Fruit fly (Drosophila melanogaster) whole organism, embryonic: ENCODE measurements around the gene CG10486.

Experiments
- Ada2b ChIP-seq: fragments of 200-800 bp; sonication (Bioruptor generic); IDR thresholded peaks from 2 replicates; pipeline ENCODE4 v1.3.6; 2022; ENCODE audit warnings: missing biosample characterization, missing genetic modification characterization
- CG10267 ChIP-seq: fragments of 200-800 bp; sonication (Bioruptor generic); optimal IDR thresholded peaks from 2 replicates; lab custom pipeline; 2018; ENCODE audit warnings: missing biosample characterization, mild to moderate bottlenecking, missing genetic modification characterization, moderate library complexity
- CG11560 ChIP-seq: fragments of 200-800 bp; sonication (Bioruptor generic); IDR thresholded peaks from 3 replicates; pipeline ENCODE4 v1.3.6; 2022; ENCODE audit warnings: missing biosample characterization, missing genetic modification characterization
- CG11695 ChIP-seq: fragments of 200-800 bp; sonication (Bioruptor generic); IDR thresholded peaks from 3 replicates; pipeline ENCODE4 v1.3.6; 2022; ENCODE audit warnings: missing biosample characterization, missing genetic modification characterization
- CG14860 ChIP-seq: fragments of 200-800 bp; sonication (Bioruptor generic); IDR thresholded peaks from 3 replicates; pipeline ENCODE4 v1.3.6; 2022; ENCODE audit warnings: missing biosample characterization, missing genetic modification characterization; ENCODE audit not compliant: partially characterized antibody
- CG15479 ChIP-seq: fragments of 200-800 bp; sonication (Bioruptor generic); optimal IDR thresholded peaks from 3 replicates; lab custom pipeline; 2019; ENCODE audit warnings: missing biosample characterization, mild to moderate bottlenecking, missing genetic modification characterization, moderate library complexity
- CG15514 ChIP-seq: fragments of 200-800 bp; sonication (Bioruptor generic); optimal IDR thresholded peaks from 3 replicates; lab custom pipeline; 2017; ENCODE audit warnings: missing biosample characterization, missing genetic modification characterization, mild to moderate bottlenecking, moderate library complexity, missing genetic modification reagents
- CG31365 ChIP-seq: fragments of 200-800 bp; sonication (Bioruptor generic); optimal IDR thresholded peaks from 2 replicates; lab custom pipeline; 2018; ENCODE audit warnings: missing biosample characterization, mild to moderate bottlenecking, missing genetic modification characterization
- CG32767 ChIP-seq: fragments of 200-800 bp; sonication (Bioruptor generic); IDR thresholded peaks from 2 replicates; pipeline ENCODE4 v1.3.6; 2022; ENCODE audit warnings: missing biosample characterization, missing genetic modification characterization
- CG8290 ChIP-seq, 3 experiments: fragments of 200-800 bp; sonication (Bioruptor generic); optimal IDR thresholded peaks; 2 replicates each; lab custom pipeline; 2016 to 2019; ENCODE audit warnings: missing biosample characterization in 3 of 3, missing genetic modification characterization in 3 of 3, mild to moderate bottlenecking in 2 of 3, moderate library complexity in 1 of 3
- CkIIα-i1 ChIP-seq: fragments of 200-800 bp; sonication (Bioruptor generic); IDR thresholded peaks from 2 replicates; pipeline ENCODE4 v1.3.6; 2022; ENCODE audit warnings: missing biosample characterization, missing genetic modification characterization
- Dip3 ChIP-seq: fragments of 200-800 bp; sonication (Bioruptor generic); optimal IDR thresholded peaks from 3 replicates; lab custom pipeline; 2016; ENCODE audit warnings: missing biosample characterization, missing genetic modification characterization
- Dp ChIP-seq: fragments of 200-800 bp; sonication (Bioruptor generic); optimal IDR thresholded peaks from 2 replicates; lab custom pipeline; 2018; ENCODE audit warnings: missing biosample characterization, mild to moderate bottlenecking, missing genetic modification characterization, moderate library complexity
- Ets65A ChIP-seq: fragments of 200-800 bp; sonication (Bioruptor generic); peaks from one replicate; lab custom pipeline; 2016; ENCODE audit warnings: missing biosample characterization, missing genetic modification characterization
- HLHmδ ChIP-seq: fragments of 200-800 bp; sonication (Bioruptor generic); optimal IDR thresholded peaks from 2 replicates; lab custom pipeline; 2018; ENCODE audit warnings: missing biosample characterization, mild to moderate bottlenecking, missing genetic modification characterization, moderate library complexity
- Hmx ChIP-seq: fragments of 200-800 bp; sonication (Bioruptor generic); optimal IDR thresholded peaks from 2 replicates; lab custom pipeline; 2016; ENCODE audit warnings: missing biosample characterization, missing genetic modification characterization
- Hr3 ChIP-seq: fragments of 200-800 bp; sonication (Bioruptor generic); optimal IDR thresholded peaks from 3 replicates; lab custom pipeline; 2016; ENCODE audit warnings: missing biosample characterization, missing genetic modification characterization
- Hr51 ChIP-seq, 2 experiments: fragments of 200-800 bp; sonication (Bioruptor generic); optimal IDR thresholded peaks; 2 replicates in 1 of 2; 3 replicates in 1 of 2; lab custom pipeline; 2016 to 2018; ENCODE audit warnings: missing biosample characterization in 2 of 2, missing genetic modification characterization in 2 of 2, mild to moderate bottlenecking in 1 of 2, moderate library complexity in 1 of 2
- Hr78 ChIP-seq, 2 experiments: fragments of 200-800 bp in 1 of 2; fragments of >200 bp in 1 of 2; sonication (Bioruptor generic) in 1 of 2; optimal IDR thresholded peaks; 2 replicates each; lab custom pipeline; 2017 to 2019; ENCODE audit warnings: missing biosample characterization in 2 of 2, missing genetic modification characterization in 2 of 2, mild to moderate bottlenecking in 1 of 2, moderate library complexity in 1 of 2
- Jarid2 ChIP-seq: fragments of 200-800 bp; sonication (Bioruptor generic); optimal IDR thresholded peaks from 3 replicates; lab custom pipeline; 2017; ENCODE audit warnings: mild to moderate bottlenecking, missing biosample characterization, missing genetic modification reagents, missing genetic modification characterization
- Mad ChIP-seq: fragments of 200-800 bp; sonication (Bioruptor generic); optimal IDR thresholded peaks from 2 replicates; lab custom pipeline; 2016; ENCODE audit warnings: missing biosample characterization, missing genetic modification characterization
- Meics ChIP-seq: fragments of 200-800 bp; sonication (Bioruptor generic); optimal IDR thresholded peaks from 2 replicates; lab custom pipeline; 2017; ENCODE audit warnings: missing biosample characterization, mild to moderate bottlenecking, missing genetic modification characterization
- Neu2 ChIP-seq: fragments of 200-800 bp; sonication (Bioruptor generic); optimal IDR thresholded peaks from 3 replicates; lab custom pipeline; 2016; ENCODE audit warnings: missing biosample characterization, missing genetic modification characterization, borderline replicate concordance
- Poxn ChIP-seq: fragments of 200-800 bp; sonication (Bioruptor generic); IDR thresholded peaks from 2 replicates; pipeline ENCODE4 v1.3.6; 2022; ENCODE audit warnings: missing biosample characterization, missing genetic modification characterization
- Side ChIP-seq: fragments of 200-800 bp; sonication (Bioruptor generic); optimal IDR thresholded peaks from 2 replicates; lab custom pipeline; 2016; ENCODE audit warnings: missing biosample characterization, missing genetic modification characterization
- Tbp ChIP-seq: fragments of >200 bp; optimal IDR thresholded peaks from 2 replicates; lab custom pipeline; 2018; ENCODE audit warnings: missing biosample characterization, missing genetic modification characterization
- ac ChIP-seq: fragments of 200-800 bp; sonication (Bioruptor generic); optimal IDR thresholded peaks from 3 replicates; lab custom pipeline; 2017; ENCODE audit warnings: missing biosample characterization, mild to moderate bottlenecking, missing genetic modification characterization
- bcd ChIP-seq: fragments of 200-800 bp; sonication (Bioruptor generic); optimal IDR thresholded peaks from 2 replicates; lab custom pipeline; 2017; ENCODE audit warnings: missing biosample characterization, mild to moderate bottlenecking, missing genetic modification characterization
- bigmax ChIP-seq: fragments of 200-800 bp; sonication (Bioruptor generic); optimal IDR thresholded peaks from 2 replicates; lab custom pipeline; 2018; ENCODE audit warnings: missing biosample characterization, mild to moderate bottlenecking, missing genetic modification characterization
- cas ChIP-seq: fragments of 200-800 bp; sonication (Bioruptor generic); IDR thresholded peaks from 2 replicates; pipeline ENCODE4 v1.3.6; 2022; ENCODE audit warnings: missing biosample characterization, missing genetic modification characterization
- chinmo ChIP-seq: fragments of 200-800 bp; sonication (Bioruptor generic); IDR thresholded peaks from 4 replicates; pipeline ENCODE4 v1.3.6; 2022; ENCODE audit warnings: missing biosample characterization, missing genetic modification characterization; ENCODE audit not compliant: partially characterized antibody
- chn ChIP-seq: fragments of 200-800 bp; sonication (Bioruptor generic); optimal IDR thresholded peaks from 2 replicates; lab custom pipeline; 2016; ENCODE audit warnings: missing biosample characterization, missing genetic modification characterization
- ci ChIP-seq: fragments of 200-800 bp; sonication (Bioruptor generic); IDR thresholded peaks from 3 replicates; pipeline ENCODE4 v1.3.6; 2022; ENCODE audit warnings: missing biosample characterization, missing genetic modification characterization
- dpn ChIP-seq, 2 experiments: fragments of 200-800 bp; sonication (Bioruptor generic); optimal IDR thresholded peaks; 3 replicates each; lab custom pipeline; 2016; ENCODE audit warnings: missing biosample characterization in 2 of 2, missing genetic modification characterization in 2 of 2
- emc ChIP-seq: fragments of 200-800 bp; sonication (Bioruptor generic); optimal IDR thresholded peaks from 2 replicates; lab custom pipeline; 2016; ENCODE audit warnings: missing biosample characterization, missing genetic modification characterization
- esg ChIP-seq: fragments of 200-800 bp; sonication (Bioruptor generic); conservative IDR thresholded peaks from 2 replicates; pipeline ENCODE4 v1.3.6; 2022; ENCODE audit warnings: missing biosample characterization, missing genetic modification characterization
- ftz-f1 ChIP-seq: fragments of 200-800 bp; sonication (Bioruptor generic); optimal IDR thresholded peaks from 2 replicates; lab custom pipeline; 2016; ENCODE audit warnings: missing biosample characterization, missing genetic modification characterization
- gro ChIP-seq: fragments of 200-800 bp; sonication (Bioruptor generic); optimal IDR thresholded peaks from 2 replicates; lab custom pipeline; 2016; ENCODE audit warnings: missing biosample characterization, missing genetic modification characterization
- jigr1 ChIP-seq: fragments of 200-800 bp; sonication (Bioruptor generic); IDR thresholded peaks from 3 replicates; pipeline ENCODE4 v1.3.6; 2022; ENCODE audit warnings: missing biosample characterization, missing genetic modification characterization
- lmd ChIP-seq: fragments of 200-800 bp; sonication (Bioruptor generic); IDR thresholded peaks from 2 replicates; pipeline ENCODE4 v1.3.6; 2022; ENCODE audit warnings: missing biosample characterization, missing genetic modification characterization
- otp ChIP-seq: fragments of 200-800 bp; sonication (Bioruptor generic); IDR thresholded peaks from 3 replicates; pipeline ENCODE4, ENCODE4 v1.3.6; 2022; ENCODE audit warnings: missing biosample characterization, missing genetic modification characterization
- pan ChIP-seq, 4 experiments: fragments of >200 bp in 3 of 4; fragments of 200-800 bp in 1 of 4; sonication (Bioruptor generic) in 1 of 4; optimal IDR thresholded peaks in 3 of 4; IDR thresholded peaks in 1 of 4; 2 replicates each; pipeline versions ENCODE4 v1.3.6 to Lab custom; 2017 to 2022; ENCODE audit warnings: missing biosample characterization in 2 of 4, missing genetic modification characterization in 2 of 4, mixed read lengths in 1 of 4
- pzg ChIP-seq: fragments of 200-800 bp; sonication (Bioruptor generic); optimal IDR thresholded peaks from 3 replicates; lab custom pipeline; 2018; ENCODE audit warnings: missing biosample characterization, mild to moderate bottlenecking, missing genetic modification characterization, moderate library complexity
- sens ChIP-seq: fragments of 200-800 bp; sonication (Bioruptor generic); peaks from one replicate; lab custom pipeline; 2016; ENCODE audit warnings: missing biosample characterization, missing genetic modification characterization
- slou ChIP-seq: fragments of 200-800 bp; sonication (Bioruptor generic); optimal IDR thresholded peaks from 3 replicates; lab custom pipeline; 2016; ENCODE audit warnings: missing biosample characterization, missing genetic modification characterization
- so ChIP-seq: fragments of 200-800 bp; sonication (Bioruptor generic); IDR thresholded peaks from 3 replicates; pipeline ENCODE4 v1.3.6; 2022; ENCODE audit warnings: missing biosample characterization, missing genetic modification characterization
- sqz ChIP-seq: fragments of 200-800 bp; sonication (Bioruptor generic); optimal IDR thresholded peaks from 3 replicates; lab custom pipeline; 2018; ENCODE audit warnings: missing biosample characterization, mild to moderate bottlenecking, missing genetic modification characterization
- ttk ChIP-seq: fragments of 200-800 bp; sonication (Bioruptor generic); IDR thresholded peaks from 2 replicates; pipeline ENCODE4 v2.1.2; 2022; ENCODE audit warnings: missing biosample characterization, missing genetic modification characterization
- tup ChIP-seq: fragments of 200-800 bp; sonication (Bioruptor generic); optimal IDR thresholded peaks from 2 replicates; lab custom pipeline; 2016; ENCODE audit warnings: missing biosample characterization, mild to moderate bottlenecking, missing genetic modification characterization, moderate library complexity
- unc-4 ChIP-seq: fragments of 200-800 bp; sonication (Bioruptor generic); IDR thresholded peaks from 2 replicates; pipeline ENCODE4 v1.3.6; 2022; ENCODE audit warnings: missing biosample characterization, missing genetic modification characterization; ENCODE audit not compliant: partially characterized antibody

Gene CG10486

dm6 chr3L:5923646-5924122 is 17.2 kb upstream of the CG10486 start, which contains the start of gene CG33523 (continued):
- TF ChIP-seq jigr1 = no peak
- no peak for TF ChIP-seq bigmax (GFP tag; lab: Kevin White, UChicago)
- no peak for TF ChIP-seq lmd (GFP tag; lab: Robert Waterston, UW)
- no peak for TF ChIP-seq bcd (GFP tag; lab: Kevin White, UChicago)
- TF ChIP-seq sqz (GFP tag; lab: Kevin White, UChicago) = no peak
- TF ChIP-seq HLHmδ (GFP tag; lab: Kevin White, UChicago) = no peak
- TF ChIP-seq emc = no peak
- TF ChIP-seq CG15479 (GFP tag; lab: Kevin White, UChicago) = no peak
- TF ChIP-seq ci (GFP tag; lab: Robert Waterston, UW) = peak; percentile 84
- no peak for TF ChIP-seq Tbp
- TF ChIP-seq pan (optimal IDR thresholded peaks at IDR 0.05; lab: Kevin White, UChicago) = no peak
- TF ChIP-seq pan (GFP tag; optimal IDR thresholded peaks at IDR 0.05 in 1 of 2, IDR thresholded peaks at IDR 0.05 in 1 of 2) = no peak
- no peak for TF ChIP-seq ttk (GFP tag; lab: Robert Waterston, UW)
- peak; percentile 58 for TF ChIP-seq sens
- no peak for TF ChIP-seq CG11695 (GFP tag; lab: Robert Waterston, UW)
- no peak for TF ChIP-seq Poxn (GFP tag; lab: Robert Waterston, UW)
- no peak for TF ChIP-seq slou (GFP tag; lab: Kevin White, UChicago)
- peak; percentile 58 for TF ChIP-seq Jarid2 (GFP tag; lab: Kevin White, UChicago)
- TF ChIP-seq Meics (GFP tag; lab: Kevin White, UChicago) = no peak
- no peak for TF ChIP-seq CG31365 (tag; lab: Kevin White, UChicago)
- TF ChIP-seq CG14860 = no peak
- no peak for TF ChIP-seq Side (GFP tag; lab: Kevin White, UChicago)
- no peak for TF ChIP-seq ac (GFP tag; lab: Kevin White, UChicago)
- TF ChIP-seq Dp (GFP tag; lab: Kevin White, UChicago) = no peak
- TF ChIP-seq dpn (GFP tag; optimal IDR thresholded peaks at IDR 0.05; lab: Kevin White, UChicago) = no peak
- no peak for TF ChIP-seq Hr51 (GFP tag; optimal IDR thresholded peaks at IDR 0.05; lab: Kevin White, UChicago)
- TF ChIP-seq esg (GFP tag; lab: Robert Waterston, UW) = no peak
- no peak for TF ChIP-seq CG8290 (GFP tag; optimal IDR thresholded peaks at IDR 0.05; lab: Kevin White, UChicago)
- TF ChIP-seq CG8290 (tag; optimal IDR thresholded peaks at IDR 0.05; lab: Kevin White, UChicago) = peak in 1 of 2 experiments; percentile 53
- no peak for TF ChIP-seq CG11560 (tag; lab: Robert Waterston, UW)
- no peak for TF ChIP-seq CG10267 (tag; lab: Kevin White, UChicago)
- TF ChIP-seq Neu2 (GFP tag; lab: Kevin White, UChicago) = no peak
- TF ChIP-seq cas (GFP tag; lab: Robert Waterston, UW) = no peak
- no peak for TF ChIP-seq CkIIα-i1 (GFP tag; lab: Robert Waterston, UW)
- TF ChIP-seq chn (GFP tag; lab: Kevin White, UChicago) = no peak
- TF ChIP-seq otp = no peak; the same call in 2 of the 3 replicates
- peak in 1 of 2 experiments; percentile 100 for TF ChIP-seq Hr78 (GFP tag; optimal IDR thresholded peaks at IDR 0.05; lab: Kevin White, UChicago)
- peak; percentile 23 for TF ChIP-seq CG15514 (GFP tag; lab: Kevin White, UChicago)
- no peak for TF ChIP-seq Ada2b (GFP tag; lab: Robert Waterston, UW)
- no peak for TF ChIP-seq unc-4 (GFP tag; lab: Robert Waterston, UW)
- TF ChIP-seq gro (GFP tag; lab: Kevin White, UChicago) = peak; percentile 11
- TF ChIP-seq chinmo (GFP tag; lab: Robert Waterston, UW) = 0 out of 4 replicates have a peak, but pooled peaks have one; percentile 70
- TF ChIP-seq CG32767 (GFP tag; lab: Robert Waterston, UW) = no peak
- TF ChIP-seq so (GFP tag; lab: Robert Waterston, UW) = no peak
- TF ChIP-seq ftz-f1 = peak; percentile 62
- TF ChIP-seq Mad (GFP tag; lab: Kevin White, UChicago) = no peak
- no peak for TF ChIP-seq pzg
- no peak for TF ChIP-seq Ets65A (GFP tag; lab: Kevin White, UChicago)
- TF ChIP-seq Hmx (GFP tag; lab: Kevin White, UChicago) = no peak
- TF ChIP-seq tup (GFP tag; lab: Kevin White, UChicago) = no peak
- TF ChIP-seq Hr3 (GFP tag; lab: Kevin White, UChicago) = no peak
- no peak for TF ChIP-seq Dip3 (GFP tag; lab: Kevin White, UChicago)
